Fruit fly (Drosophila melanogaster): Measurements from ENCODE around the gene CG45075.

The CG45075 gene

dm6 chr2L:6080329-6080728 is 10.9 kb upstream of the CG45075 start (continued):
- TF ChIP-seq Med (GFP tag) = peak; percentile 79
- TF ChIP-seq CG9215 (GFP tag; IDR thresholded peaks at IDR 0.05) = no peak
- no peak for TF ChIP-seq CG8765 (GFP tag; IDR thresholded peaks at IDR 0.05)
- no peak for TF ChIP-seq Dref (GFP tag; IDR thresholded peaks at IDR 0.05)
- TF ChIP-seq caup (GFP tag; optimal IDR thresholded peaks at IDR 0.05; ENCODE audit: severe bottlenecking) = peak; percentile 41
- peak; percentile 59 for TF ChIP-seq CG12769 (tag; optimal IDR thresholded peaks at IDR 0.05)
- no peak for TF ChIP-seq tx (GFP tag; optimal IDR thresholded peaks at IDR 0.05)
- no peak for TF ChIP-seq crp (GFP tag; optimal IDR thresholded peaks at IDR 0.05)
- TF ChIP-seq trem (tag; optimal IDR thresholded peaks at IDR 0.05) = no peak
- TF ChIP-seq Bdp1 (GFP tag; optimal IDR thresholded peaks at IDR 0.05) = no peak
- no peak for TF ChIP-seq CG4854 (GFP tag; optimal IDR thresholded peaks at IDR 0.05)
- no peak for TF ChIP-seq CG1647 (GFP tag; optimal IDR thresholded peaks at IDR 0.05)
- TF ChIP-seq abd-A (tag; optimal IDR thresholded peaks at IDR 0.05) = no peak
- no peak for TF ChIP-seq bab2 (GFP tag; optimal IDR thresholded peaks at IDR 0.05)
- TF ChIP-seq phol (tag; optimal IDR thresholded peaks at IDR 0.05) = no peak
- TF ChIP-seq CG30431 (GFP tag; optimal IDR thresholded peaks at IDR 0.05) = no peak
- no peak for TF ChIP-seq aop (GFP tag; IDR thresholded peaks at IDR 0.05)
- no peak for TF ChIP-seq CG7786 (GFP tag; optimal IDR thresholded peaks at IDR 0.05)
- TF ChIP-seq CG9437 (GFP tag; optimal IDR thresholded peaks at IDR 0.05) = no peak
- TF ChIP-seq ATbp (GFP tag; optimal IDR thresholded peaks at IDR 0.05) = no peak
- TF ChIP-seq CG18599 (GFP tag; optimal IDR thresholded peaks at IDR 0.05) = peak; percentile 16
- no peak for TF ChIP-seq Lhr (GFP tag; optimal IDR thresholded peaks at IDR 0.05)
- TF ChIP-seq Sin3A (optimal IDR thresholded peaks at IDR 0.05) = no peak
- no peak for TF ChIP-seq stc (GFP tag; IDR thresholded peaks at IDR 0.05)
- no peak for TF ChIP-seq CG10209 (GFP tag; optimal IDR thresholded peaks at IDR 0.05)
- TF ChIP-seq gt (GFP tag; IDR thresholded peaks at IDR 0.05) = no peak
- TF ChIP-seq ap (GFP tag; IDR thresholded peaks at IDR 0.05) = no peak
- no peak for TF ChIP-seq CG10959 (GFP tag; IDR thresholded peaks at IDR 0.05)
- no peak for TF ChIP-seq chn (GFP tag; optimal IDR thresholded peaks at IDR 0.05)
- 0 out of 2 replicates have a peak, but pooled peaks have one; percentile 42 for TF ChIP-seq GATAe (GFP tag; conservative IDR thresholded peaks at IDR 0.05)
- TF ChIP-seq CG17328 (GFP tag; IDR thresholded peaks at IDR 0.05) = no peak
- no peak for TF ChIP-seq H15 (GFP tag; IDR thresholded peaks at IDR 0.05)
- TF ChIP-seq CG15269 (tag; optimal IDR thresholded peaks at IDR 0.05) = no peak
- no peak for TF ChIP-seq Gsc (GFP tag; IDR thresholded peaks at IDR 0.05)
- TF ChIP-seq sc (optimal IDR thresholded peaks at IDR 0.05) = no peak
- TF ChIP-seq sc (GFP tag; optimal IDR thresholded peaks at IDR 0.05) = no peak
- no peak for TF ChIP-seq ranshi (GFP tag; IDR thresholded peaks at IDR 0.05)
- TF ChIP-seq Dfd (GFP tag; optimal IDR thresholded peaks at IDR 0.05) = no peak
- no peak for TF ChIP-seq CG8290 (GFP tag; optimal IDR thresholded peaks at IDR 0.05)
- TF ChIP-seq CG8290 (tag; optimal IDR thresholded peaks at IDR 0.05) = peak in 1 of 2 experiments; percentile 38
- TF ChIP-seq tgo (GFP tag; IDR thresholded peaks at IDR 0.05) = no peak
- TF ChIP-seq schlank (tag; optimal IDR thresholded peaks at IDR 0.05) = peak; percentile 5
- no peak for TF ChIP-seq Side (GFP tag; optimal IDR thresholded peaks at IDR 0.05)
- no peak for TF ChIP-seq MESR4 (GFP tag; optimal IDR thresholded peaks at IDR 0.05)
- no peak for TF ChIP-seq CG11560 (tag; IDR thresholded peaks at IDR 0.05)
- TF ChIP-seq cwo (GFP tag; optimal IDR thresholded peaks at IDR 0.05) = peak; percentile 18
- TF ChIP-seq Xbp1 (GFP tag; optimal IDR thresholded peaks at IDR 0.05) = no peak
- TF ChIP-seq Spps (tag; optimal IDR thresholded peaks at IDR 0.05) = no peak
- TF ChIP-seq da (GFP tag; optimal IDR thresholded peaks at IDR 0.05) = no peak
- peak; percentile 23 for TF ChIP-seq CG15514 (GFP tag; optimal IDR thresholded peaks at IDR 0.05)
- TF ChIP-seq grn (GFP tag; optimal IDR thresholded peaks at IDR 0.05) = no peak
- TF ChIP-seq zen (tag; optimal IDR thresholded peaks at IDR 0.05) = no peak
- peak; percentile 28; the same call in 1 of the 2 replicates for TF ChIP-seq Drgx (GFP tag; IDR thresholded peaks at IDR 0.05)

Data from whole organism, embryonic.